Worm (Caenorhabditis elegans): ENCODE data around the gene swsn-3.

- TF ChIP-seq ztf-23 (GFP tag; IDR thresholded peaks at IDR 0.05) (no peak), tab-1 (GFP tag; IDR thresholded peaks at IDR 0.05) (no peak), cog-1 (tag; optimal IDR thresholded peaks at IDR 0.05) (no peak), ztf-29 (GFP tag; IDR thresholded peaks at IDR 0.05) (no peak), med-1 (GFP tag; optimal IDR thresholded peaks at IDR 0.05; ENCODE audit: insufficient read depth) (no peak), ref-1 (GFP tag; conservative IDR thresholded peaks at IDR 0.05) (no peak), flt-1 (GFP tag; IDR thresholded peaks at IDR 0.05) (no peak), klf-2 (GFP tag; conservative IDR thresholded peaks at IDR 0.05) (no peak), T22C8.4 (GFP tag; IDR thresholded peaks at IDR 0.05) (no peak)
Measured at ce11 chrIII:2816205-2816923, 47.9 kb upstream of the swsn-3 start.

Measured in whole organism, midembryonic.